Worm (Caenorhabditis elegans) whole organism, late embryonic: ENCODE data around the gene Y59H11AR.4.
A peak's percentile ranks its signal among the peaks of the same experiment; 100 is the strongest.

Source experiments
- C08G9.2 ChIP-seq: sonication (generic microtip); optimal IDR thresholded peaks from 2 replicates; lab custom pipeline; 2016; ENCODE audit warnings: mild to moderate bottlenecking, missing genetic modification characterization, moderate library complexity, missing compliant biosample characterization
- K02D7.2 ChIP-seq: sonication (generic microtip); optimal IDR thresholded peaks from 2 replicates; lab custom pipeline; 2017; ENCODE audit warnings: mild to moderate bottlenecking, missing genetic modification characterization, missing compliant biosample characterization
- K09A11.1 ChIP-seq: sonication (generic microtip); optimal IDR thresholded peaks from 2 replicates; lab custom pipeline; 2017; ENCODE audit warnings: antibody characterized with exemption, mild to moderate bottlenecking, missing genetic modification characterization, missing compliant biosample characterization; ENCODE audit not compliant: insufficient read depth
- ahr-1 ChIP-seq: sonication (generic microtip); optimal IDR thresholded peaks from 2 replicates; lab custom pipeline; 2016; ENCODE audit warnings: missing genetic modification characterization, missing compliant biosample characterization
- ceh-22 ChIP-seq: sonication (generic microtip); optimal IDR thresholded peaks from 2 replicates; lab custom pipeline; 2017; ENCODE audit warnings: missing biosample characterization, missing genetic modification characterization
- ceh-30 ChIP-seq: fragments of 150-350 bp; optimal IDR thresholded peaks from 2 replicates; lab custom pipeline; 2014; ENCODE audit warnings: missing biosample characterization, missing genetic modification characterization
- ceh-48 ChIP-seq: sonication (generic microtip); optimal IDR thresholded peaks from 2 replicates; lab custom pipeline; 2016; ENCODE audit warnings: missing genetic modification characterization, inconsistent platforms, missing compliant biosample characterization
- elt-2 ChIP-seq: sonication (generic microtip); optimal IDR thresholded peaks from 2 replicates; lab custom pipeline; 2016; ENCODE audit warnings: missing genetic modification reagents, missing genetic modification characterization, missing compliant biosample characterization
- fax-1 ChIP-seq: sonication (generic microtip); optimal IDR thresholded peaks from 2 replicates; lab custom pipeline; 2016; ENCODE audit warnings: missing genotype, missing genetic modification characterization, missing compliant biosample characterization
- fkh-10 ChIP-seq: fragments of 150-350 bp; optimal IDR thresholded peaks from 2 replicates; lab custom pipeline; 2014; ENCODE audit warnings: missing biosample characterization, missing genetic modification reagents, missing genetic modification characterization
- hlh-13 ChIP-seq: fragments of 200-800 bp; sonication (Bioruptor generic); optimal IDR thresholded peaks from 2 replicates; lab custom pipeline; 2018; ENCODE audit warnings: mild to moderate bottlenecking, missing genetic modification characterization, missing compliant biosample characterization
- hlh-30 ChIP-seq: sonication (generic microtip); optimal IDR thresholded peaks from 2 replicates; lab custom pipeline; 2017; ENCODE audit warnings: antibody characterized with exemption, missing genetic modification characterization, missing compliant biosample characterization; ENCODE audit not compliant: insufficient read depth
- hlh-8 ChIP-seq: sonication (generic microtip); optimal IDR thresholded peaks from 2 replicates; lab custom pipeline; 2016; ENCODE audit warnings: missing genotype, missing genetic modification characterization, missing compliant biosample characterization
- lim-6 ChIP-seq: sonication (generic microtip); optimal IDR thresholded peaks from 2 replicates; lab custom pipeline; 2016; ENCODE audit warnings: missing genetic modification characterization, missing compliant biosample characterization
- madf-2 ChIP-seq: sonication (generic microtip); optimal IDR thresholded peaks from 2 replicates; lab custom pipeline; 2017; ENCODE audit warnings: missing genetic modification characterization, missing compliant biosample characterization
- mec-3 ChIP-seq: sonication (generic microtip); optimal IDR thresholded peaks from 2 replicates; lab custom pipeline; 2016; ENCODE audit warnings: borderline replicate concordance, missing genetic modification characterization, missing compliant biosample characterization
- nhr-11 ChIP-seq: fragments of 150-350 bp; optimal IDR thresholded peaks from 2 replicates; lab custom pipeline; 2014; ENCODE audit warnings: missing biosample characterization, missing genetic modification characterization
- npax-4 ChIP-seq: sonication (generic microtip); optimal IDR thresholded peaks from 2 replicates; lab custom pipeline; 2016; ENCODE audit warnings: missing genetic modification characterization, missing compliant biosample characterization
- pax-1 ChIP-seq: fragments of 150-350 bp; optimal IDR thresholded peaks from 2 replicates; lab custom pipeline; 2014; ENCODE audit warnings: missing biosample characterization, missing genetic modification characterization
- pha-2 ChIP-seq: sonication (generic microtip); optimal IDR thresholded peaks from 2 replicates; lab custom pipeline; 2017; ENCODE audit warnings: mild to moderate bottlenecking, missing genetic modification characterization, missing compliant biosample characterization
- pqm-1 ChIP-seq: sonication (generic microtip); optimal IDR thresholded peaks from 2 replicates; lab custom pipeline; 2016; ENCODE audit warnings: missing genetic modification characterization, missing compliant biosample characterization
- ref-2 ChIP-seq: sonication (generic microtip); optimal IDR thresholded peaks from 2 replicates; lab custom pipeline; 2016; ENCODE audit warnings: missing genetic modification characterization, missing compliant biosample characterization
- sox-4 ChIP-seq: sonication (generic microtip); optimal IDR thresholded peaks from 2 replicates; lab custom pipeline; 2017; ENCODE audit warnings: mild to moderate bottlenecking, missing genetic modification characterization, inconsistent platforms, missing compliant biosample characterization
- ttx-3 ChIP-seq: sonication (generic microtip); optimal IDR thresholded peaks from 2 replicates; lab custom pipeline; 2016; ENCODE audit warnings: missing genetic modification reagents, missing genetic modification characterization, missing compliant biosample characterization
- unc-3 ChIP-seq, 2 experiments: fragments of 200-800 bp in 1 of 2; sonication (Bioruptor generic) in 1 of 2; sonication (generic microtip) in 1 of 2; conservative IDR thresholded peaks in 1 of 2; optimal IDR thresholded peaks in 1 of 2; 2 replicates each; pipeline versions ENCODE4 v1.3.6 to Lab custom; 2016 to 2022; ENCODE audit warnings: missing compliant biosample characterization in 2 of 2, missing genetic modification characterization in 2 of 2, missing genetic modification reagents in 1 of 2
- unc-42 ChIP-seq: sonication (generic microtip); optimal IDR thresholded peaks from 2 replicates; lab custom pipeline; 2016; ENCODE audit warnings: missing genotype, missing genetic modification characterization, missing compliant biosample characterization
- unc-55 ChIP-seq: sonication (generic microtip); optimal IDR thresholded peaks from 2 replicates; lab custom pipeline; 2017; ENCODE audit warnings: missing biosample characterization, missing genetic modification reagents, missing genetic modification characterization

Y59H11AR.4 gene

ce11 chrIV:8585076-8586033, 15.2 kb downstream of the Y59H11AR.4 start, which contains the start of gene catp-7:
Gene catp-7, plus strand, starts transcription at chrIV:8585983.
- TF ChIP-seq hlh-13 (no peak), elt-2 (tag; lab: Kevin White, UChicago) (peak; percentile 22), pqm-1 (tag; lab: Kevin White, UChicago) (peak; percentile 18)

- TF ChIP-seq fax-1 (tag; lab: Kevin White, UChicago) (no peak), fkh-10 (GFP tag; lab: Kevin White, UChicago) (no peak), ref-2 (tag; lab: Kevin White, UChicago) (no peak), lim-6 (tag; lab: Kevin White, UChicago) (no peak), elt-2 (tag; lab: Kevin White, UChicago) (no peak)
Observed at ce11 chrIV:8571138-8571537, 29.4 kb downstream of the Y59H11AR.4 start, which contains the start of gene Y59H11AM.1. Gene Y59H11AM.1, plus strand, starts transcription at chrIV:8571438.

- TF ChIP-seq hlh-13 (no peak), pha-2 (tag; lab: Kevin White, UChicago) (no peak), ceh-22 (tag; lab: Kevin White, UChicago) (no peak), C08G9.2 (no peak), unc-3 (GFP tag; conservative IDR thresholded peaks at IDR 0.05; lab: Robert Waterston, UW) (no peak), unc-3 (tag; optimal IDR thresholded peaks at IDR 0.05; lab: Kevin White, UChicago) (no peak), K09A11.1 (tag; lab: Kevin White, UChicago) (no peak), unc-55 (no peak), hlh-30 (tag; lab: Kevin White, UChicago) (no peak), K02D7.2 (tag; lab: Kevin White, UChicago) (no peak), ttx-3 (tag; lab: Kevin White, UChicago) (no peak), ahr-1 (no peak), sox-4 (no peak), pax-1 (tag; lab: Kevin White, UChicago) (no peak), hlh-8 (tag; lab: Kevin White, UChicago) (no peak), madf-2 (no peak)
- TF ChIP-seq, all 69 proteins: peak for 0
Observed at ce11 chrIV:8570719-8571118, 29.8 kb downstream of the Y59H11AR.4 start.

ce11 chrIV:8570253-8570652, 30.3 kb downstream of the Y59H11AR.4 start, which contains the start of gene Y59H11AM.4:
Gene Y59H11AM.4, minus strand, starts transcription at chrIV:8570353.
- TF ChIP-seq ahr-1 (no peak), madf-2 (no peak), nhr-11 (tag; lab: Kevin White, UChicago) (no peak), pqm-1 (tag; lab: Kevin White, UChicago) (no peak), ceh-30 (tag; lab: Kevin White, UChicago) (no peak), npax-4 (tag; lab: Kevin White, UChicago) (no peak), mec-3 (no peak), hlh-8 (tag; lab: Kevin White, UChicago) (no peak), ceh-48 (tag; lab: Kevin White, UChicago) (no peak)

- TF ChIP-seq ceh-30 (tag; lab: Kevin White, UChicago) (no peak), npax-4 (tag; lab: Kevin White, UChicago) (no peak), unc-42 (tag; lab: Kevin White, UChicago) (no peak)
Observed at ce11 chrIV:8559132-8559531, 41.4 kb downstream of the Y59H11AR.4 start, which contains the start of gene npr-22. Gene npr-22, plus strand, starts transcription at chrIV:8559432.
